Fruit fly (Drosophila melanogaster): ENCODE measurements around the gene Spn.

Spn gene

DNA sequence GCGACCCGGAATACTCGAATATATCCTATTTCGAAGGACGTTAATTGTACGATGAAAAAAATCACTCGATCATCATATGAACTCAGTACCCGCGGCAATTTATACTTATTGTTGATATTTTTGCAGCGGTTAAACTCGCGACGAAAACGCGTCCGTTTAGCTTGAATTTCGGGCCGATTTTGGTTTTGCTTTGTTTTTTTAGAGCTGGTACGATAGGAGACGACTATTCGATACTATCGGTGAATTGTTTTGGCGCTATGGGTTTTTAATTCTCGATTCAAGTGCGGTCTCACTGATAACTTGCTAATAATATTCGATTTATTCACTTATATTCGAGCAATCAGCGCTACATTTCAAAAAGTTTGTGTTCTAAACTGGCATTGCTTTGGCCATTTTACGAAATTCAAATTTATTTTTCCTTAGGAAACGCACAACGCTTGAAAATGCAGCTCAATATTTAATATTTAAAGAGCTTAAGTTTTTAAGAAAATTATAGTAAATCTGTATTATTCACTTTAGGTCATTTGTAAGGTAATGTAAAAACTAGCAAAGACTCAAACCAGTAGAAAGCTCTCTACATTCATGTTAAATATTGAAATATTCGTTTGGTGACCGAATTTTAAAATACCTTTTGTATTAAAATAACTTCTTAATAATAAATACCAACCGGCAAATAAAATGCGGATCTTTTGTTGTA is at the start of gene Spn (continued):
- TF ChIP-seq CG17385 (GFP tag; optimal IDR thresholded peaks at IDR 0.05) (no peak), CoRest (tag; optimal IDR thresholded peaks at IDR 0.05) (no peak), ato (GFP tag; IDR thresholded peaks at IDR 0.05; ENCODE audit: partially characterized antibody) (peak; percentile 98), exex (tag; optimal IDR thresholded peaks at IDR 0.05) (peak; percentile 13), ab (GFP tag; optimal IDR thresholded peaks at IDR 0.05) (no peak), CG15514 (GFP tag; optimal IDR thresholded peaks at IDR 0.05) (peak; percentile 74), CG11247 (GFP tag; IDR thresholded peaks at IDR 0.05) (no peak), sug (tag; optimal IDR thresholded peaks at IDR 0.05) (peak; percentile 39), amos (GFP tag; IDR thresholded peaks at IDR 0.05; ENCODE audit: partially characterized antibody) (peak; percentile 99), gcm2 (GFP tag; optimal IDR thresholded peaks at IDR 0.05) (no peak), CG13296 (GFP tag; optimal IDR thresholded peaks at IDR 0.05) (no peak), CG5180 (GFP tag; optimal IDR thresholded peaks at IDR 0.05) (no peak), crc (GFP tag; optimal IDR thresholded peaks at IDR 0.05) (no peak), Dek (tag; optimal IDR thresholded peaks at IDR 0.05) (peak; percentile 11), CG14965 (GFP tag; optimal IDR thresholded peaks at IDR 0.05; ENCODE audit: borderline replicate concordance) (no peak), ind (GFP tag; optimal IDR thresholded peaks at IDR 0.05) (no peak), Hmr (GFP tag; optimal IDR thresholded peaks at IDR 0.05) (peak; percentile 73), CG7745 (tag; optimal IDR thresholded peaks at IDR 0.05) (no peak), nerfin-2 (GFP tag; IDR thresholded peaks at IDR 0.05; ENCODE audit: partially characterized antibody) (peak; percentile 95), CG10543 (GFP tag; optimal IDR thresholded peaks at IDR 0.05) (no peak), hb (GFP tag; IDR thresholded peaks at IDR 0.05; ENCODE audit: partially characterized antibody) (peak; percentile 96), MBD-R2 (GFP tag; IDR thresholded peaks at IDR 0.05) (0 out of 2 replicates have a peak, but pooled peaks have one; percentile 22), Oaz (GFP tag; IDR thresholded peaks at IDR 0.05) (no peak), CG8281 (tag; optimal IDR thresholded peaks at IDR 0.05) (no peak), Mad (GFP tag; optimal IDR thresholded peaks at IDR 0.05) (peak; percentile 18), Ravus (GFP tag; IDR thresholded peaks at IDR 0.05) (no peak), CG7963 (GFP tag; IDR thresholded peaks at IDR 0.05; ENCODE audit: partially characterized antibody) (peak; percentile 92), kah (GFP tag; optimal IDR thresholded peaks at IDR 0.05) (no peak), Ets65A (GFP tag) (no peak), CG13123 (GFP tag; optimal IDR thresholded peaks at IDR 0.05) (no peak), eve (GFP tag; optimal IDR thresholded peaks at IDR 0.05) (no peak), ERR (GFP tag; optimal IDR thresholded peaks at IDR 0.05) (no peak), ttk (GFP tag; IDR thresholded peaks at IDR 0.05) (no peak), TFAM (GFP tag; optimal IDR thresholded peaks at IDR 0.05) (no peak), pnt (GFP tag; optimal IDR thresholded peaks at IDR 0.05) (no peak), NfI (GFP tag; optimal IDR thresholded peaks at IDR 0.05) (no peak), ftz-f1 (GFP tag; optimal IDR thresholded peaks at IDR 0.05) (no peak), chif (GFP tag; optimal IDR thresholded peaks at IDR 0.05) (no peak), stwl (tag; optimal IDR thresholded peaks at IDR 0.05) (peak; percentile 89), Abd-B (GFP tag; optimal IDR thresholded peaks at IDR 0.05) (no peak), Aef1 (GFP tag; IDR thresholded peaks at IDR 0.05) (no peak), CG7556 (GFP tag; optimal IDR thresholded peaks at IDR 0.05) (no peak), CG13287 (GFP tag; IDR thresholded peaks at IDR 0.05; ENCODE audit: partially characterized antibody) (peak; percentile 99), Oli (tag; optimal IDR thresholded peaks at IDR 0.05) (no peak), Dip2 (GFP tag; IDR thresholded peaks at IDR 0.05) (no peak), HLH54F (GFP tag; optimal IDR thresholded peaks at IDR 0.05) (peak; percentile 16), HLHmδ (GFP tag; optimal IDR thresholded peaks at IDR 0.05) (no peak), lilli (GFP tag; optimal IDR thresholded peaks at IDR 0.05) (peak; percentile 51), crp (GFP tag; optimal IDR thresholded peaks at IDR 0.05) (no peak)
